Worm (Caenorhabditis elegans) whole organism, late embryonic: ENCODE results near the gene rmd-1.

Experiments
- C08G9.2 ChIP-seq: sonication (generic microtip); optimal IDR thresholded peaks from 2 replicates; lab custom pipeline; 2016; ENCODE audit warnings: mild to moderate bottlenecking, missing genetic modification characterization, moderate library complexity, missing compliant biosample characterization
- F13H6.1 ChIP-seq: sonication (generic microtip); optimal IDR thresholded peaks from 2 replicates; lab custom pipeline; 2016; ENCODE audit warnings: missing genetic modification characterization, missing compliant biosample characterization
- T23F11.4 ChIP-seq: fragments of 200-800 bp; sonication (Bioruptor generic); optimal IDR thresholded peaks from 2 replicates; lab custom pipeline; 2018; ENCODE audit warnings: mild to moderate bottlenecking, missing genetic modification characterization, missing compliant biosample characterization
- Y22D7AL.16 ChIP-seq: sonication (generic microtip); optimal IDR thresholded peaks from 2 replicates; lab custom pipeline; 2016; ENCODE audit warnings: missing genetic modification characterization, missing compliant biosample characterization
- ama-1 ChIP-seq: fragments of 150-350 bp; optimal IDR thresholded peaks from 2 replicates; lab custom pipeline; 2014
- ceh-14 ChIP-seq: sonication (generic microtip); optimal IDR thresholded peaks from 2 replicates; lab custom pipeline; 2016; ENCODE audit warnings: missing genotype, missing genetic modification characterization, missing compliant biosample characterization
- ceh-19 ChIP-seq: fragments of 200-800 bp; sonication (Bioruptor generic); optimal IDR thresholded peaks from 2 replicates; lab custom pipeline; 2018; ENCODE audit warnings: mild to moderate bottlenecking, missing genetic modification characterization, missing compliant biosample characterization
- ceh-22 ChIP-seq: sonication (generic microtip); optimal IDR thresholded peaks from 2 replicates; lab custom pipeline; 2017; ENCODE audit warnings: missing biosample characterization, missing genetic modification characterization
- ceh-24 ChIP-seq: sonication (generic microtip); optimal IDR thresholded peaks from 2 replicates; lab custom pipeline; 2016; ENCODE audit warnings: mild to moderate bottlenecking, missing genetic modification characterization, missing compliant biosample characterization
- ceh-31 ChIP-seq: sonication (generic microtip); optimal IDR thresholded peaks from 2 replicates; lab custom pipeline; 2016; ENCODE audit warnings: missing genetic modification characterization, missing compliant biosample characterization
- ceh-48 ChIP-seq: sonication (generic microtip); optimal IDR thresholded peaks from 2 replicates; lab custom pipeline; 2016; ENCODE audit warnings: missing genetic modification characterization, inconsistent platforms, missing compliant biosample characterization
- ceh-6 ChIP-seq: fragments of 200-800 bp; sonication (Bioruptor generic); optimal IDR thresholded peaks from 2 replicates; lab custom pipeline; 2018; ENCODE audit warnings: mild to moderate bottlenecking, missing genetic modification characterization, missing compliant biosample characterization
- che-1 ChIP-seq: sonication (generic microtip); optimal IDR thresholded peaks from 2 replicates; lab custom pipeline; 2016; ENCODE audit warnings: mild to moderate bottlenecking, missing genetic modification characterization, missing compliant biosample characterization
- dmd-4 ChIP-seq: sonication (generic microtip); optimal IDR thresholded peaks from 2 replicates; lab custom pipeline; 2016; ENCODE audit warnings: borderline replicate concordance, missing genetic modification characterization, missing compliant biosample characterization
- elt-2 ChIP-seq: sonication (generic microtip); optimal IDR thresholded peaks from 2 replicates; lab custom pipeline; 2016; ENCODE audit warnings: missing genetic modification reagents, missing genetic modification characterization, missing compliant biosample characterization
- ets-4 ChIP-seq: sonication (generic microtip); optimal IDR thresholded peaks from 2 replicates; lab custom pipeline; 2016; ENCODE audit warnings: missing genetic modification characterization, missing compliant biosample characterization
- eyg-1 ChIP-seq: sonication (generic microtip); optimal IDR thresholded peaks from 2 replicates; lab custom pipeline; 2016; ENCODE audit warnings: missing genotype, missing genetic modification characterization, missing compliant biosample characterization
- fax-1 ChIP-seq: sonication (generic microtip); optimal IDR thresholded peaks from 2 replicates; lab custom pipeline; 2016; ENCODE audit warnings: missing genotype, missing genetic modification characterization, missing compliant biosample characterization
- hlh-13 ChIP-seq: fragments of 200-800 bp; sonication (Bioruptor generic); optimal IDR thresholded peaks from 2 replicates; lab custom pipeline; 2018; ENCODE audit warnings: mild to moderate bottlenecking, missing genetic modification characterization, missing compliant biosample characterization
- hlh-30 ChIP-seq: sonication (generic microtip); optimal IDR thresholded peaks from 2 replicates; lab custom pipeline; 2017; ENCODE audit warnings: antibody characterized with exemption, missing genetic modification characterization, missing compliant biosample characterization; ENCODE audit not compliant: insufficient read depth
- hlh-6 ChIP-seq: sonication (generic microtip); optimal IDR thresholded peaks from 2 replicates; lab custom pipeline; 2016; ENCODE audit warnings: missing genotype, missing genetic modification characterization, missing compliant biosample characterization
- hlh-8 ChIP-seq: sonication (generic microtip); optimal IDR thresholded peaks from 2 replicates; lab custom pipeline; 2016; ENCODE audit warnings: missing genotype, missing genetic modification characterization, missing compliant biosample characterization
- mec-3 ChIP-seq: sonication (generic microtip); optimal IDR thresholded peaks from 2 replicates; lab custom pipeline; 2016; ENCODE audit warnings: borderline replicate concordance, missing genetic modification characterization, missing compliant biosample characterization
- nfya-1 ChIP-seq: sonication (generic microtip); optimal IDR thresholded peaks from 2 replicates; lab custom pipeline; 2017; ENCODE audit warnings: missing genetic modification characterization, mild to moderate bottlenecking, missing compliant biosample characterization, antibody characterized with exemption, moderate library complexity
- nhr-11 ChIP-seq: fragments of 150-350 bp; optimal IDR thresholded peaks from 2 replicates; lab custom pipeline; 2014; ENCODE audit warnings: missing biosample characterization, missing genetic modification characterization
- odd-2 ChIP-seq: sonication (generic microtip); optimal IDR thresholded peaks from 2 replicates; lab custom pipeline; 2017; ENCODE audit warnings: antibody characterized with exemption, mild to moderate bottlenecking, missing genetic modification characterization, missing compliant biosample characterization
- pag-3 ChIP-seq: sonication (generic microtip); optimal IDR thresholded peaks from 2 replicates; lab custom pipeline; 2016; ENCODE audit warnings: missing compliant biosample characterization, missing genetic modification characterization, borderline replicate concordance
- pat-9 ChIP-seq: fragments of 200-800 bp; sonication (Bioruptor generic); optimal IDR thresholded peaks from 2 replicates; lab custom pipeline; 2018; ENCODE audit warnings: mild to moderate bottlenecking, missing genetic modification characterization, moderate library complexity, missing compliant biosample characterization
- pax-1 ChIP-seq: fragments of 150-350 bp; optimal IDR thresholded peaks from 2 replicates; lab custom pipeline; 2014; ENCODE audit warnings: missing biosample characterization, missing genetic modification characterization
- pha-2 ChIP-seq: sonication (generic microtip); optimal IDR thresholded peaks from 2 replicates; lab custom pipeline; 2017; ENCODE audit warnings: mild to moderate bottlenecking, missing genetic modification characterization, missing compliant biosample characterization
- pha-4 ChIP-seq: fragments of 150-350 bp; optimal IDR thresholded peaks from 2 replicates; lab custom pipeline; 2018; ENCODE audit warnings: missing biosample characterization, missing genetic modification reagents, missing genetic modification characterization
- pros-1 ChIP-seq: fragments of 150-350 bp; optimal IDR thresholded peaks from 2 replicates; lab custom pipeline; 2014; ENCODE audit warnings: missing biosample characterization, missing genetic modification reagents, missing genetic modification characterization
- ref-2 ChIP-seq: sonication (generic microtip); optimal IDR thresholded peaks from 2 replicates; lab custom pipeline; 2016; ENCODE audit warnings: missing genetic modification characterization, missing compliant biosample characterization
- rnt-1 ChIP-seq: sonication (generic microtip); optimal IDR thresholded peaks from 2 replicates; lab custom pipeline; 2016; ENCODE audit warnings: missing genetic modification characterization, missing compliant biosample characterization
- sdc-2 ChIP-seq: sonication (generic microtip); optimal IDR thresholded peaks from 2 replicates; lab custom pipeline; 2016; ENCODE audit warnings: missing genotype, missing genetic modification characterization, missing compliant biosample characterization
- sox-2 ChIP-seq: fragments of 200-800 bp; sonication (Bioruptor generic); IDR thresholded peaks from 2 replicates; pipeline ENCODE4 v1.3.6; 2022; ENCODE audit warnings: missing genetic modification reagents, missing genetic modification characterization, missing compliant biosample characterization
- tbx-2 ChIP-seq: sonication (generic microtip); optimal IDR thresholded peaks from 2 replicates; lab custom pipeline; 2016; ENCODE audit warnings: missing genetic modification characterization, missing compliant biosample characterization
- ttx-3 ChIP-seq: sonication (generic microtip); optimal IDR thresholded peaks from 2 replicates; lab custom pipeline; 2016; ENCODE audit warnings: missing genetic modification reagents, missing genetic modification characterization, missing compliant biosample characterization
- unc-3 ChIP-seq, 2 experiments: fragments of 200-800 bp in 1 of 2; sonication (Bioruptor generic) in 1 of 2; sonication (generic microtip) in 1 of 2; conservative IDR thresholded peaks in 1 of 2; optimal IDR thresholded peaks in 1 of 2; 2 replicates each; pipeline versions ENCODE4 v1.3.6 to Lab custom; 2016 to 2022; ENCODE audit warnings: missing compliant biosample characterization in 2 of 2, missing genetic modification characterization in 2 of 2, missing genetic modification reagents in 1 of 2
- unc-55 ChIP-seq: sonication (generic microtip); optimal IDR thresholded peaks from 2 replicates; lab custom pipeline; 2017; ENCODE audit warnings: missing biosample characterization, missing genetic modification reagents, missing genetic modification characterization
- unc-86 ChIP-seq: sonication (generic microtip); optimal IDR thresholded peaks from 2 replicates; lab custom pipeline; 2016; ENCODE audit warnings: missing genetic modification characterization, missing compliant biosample characterization
- zip-5 ChIP-seq: sonication (generic microtip); optimal IDR thresholded peaks from 2 replicates; lab custom pipeline; 2016; ENCODE audit warnings: missing genetic modification characterization, missing compliant biosample characterization
- ztf-16 ChIP-seq: sonication (generic microtip); optimal IDR thresholded peaks from 2 replicates; lab custom pipeline; 2017; ENCODE audit warnings: missing genetic modification characterization, missing compliant biosample characterization

Gene rmd-1

ce11 chrIII:9765465-9765900 is 6.6 kb downstream of the rmd-1 start (continued):
- TF ChIP-seq hlh-6 (tag; lab: Kevin White, UChicago) (no peak), elt-2 (tag; lab: Kevin White, UChicago) (peak; percentile 78), unc-86 (peak; percentile 52), nhr-11 (no peak), pros-1 (tag; lab: Kevin White, UChicago) (peak; percentile 92), ceh-6 (peak; percentile 79), sdc-2 (tag; lab: Kevin White, UChicago) (peak; percentile 45), ceh-22 (tag; lab: Kevin White, UChicago) (no peak), nfya-1 (tag; lab: Kevin White, UChicago) (peak; percentile 99), pat-9 (tag; lab: Kevin White, UChicago) (peak; percentile 77), hlh-8 (tag; lab: Kevin White, UChicago) (peak; percentile 50), sox-2 (GFP tag; lab: Robert Waterston, UW) (peak; percentile 61), tbx-2 (peak; percentile 92), T23F11.4 (peak; percentile 74), zip-5 (tag; lab: Kevin White, UChicago) (peak; percentile 9), C08G9.2 (tag; lab: Kevin White, UChicago) (peak; percentile 57), ceh-31 (peak; percentile 88), unc-55 (GFP tag; lab: Kevin White, UChicago) (peak; percentile 70), dmd-4 (tag; lab: Kevin White, UChicago) (peak; percentile 79), pag-3 (tag; lab: Kevin White, UChicago) (no peak), unc-3 (GFP tag; conservative IDR thresholded peaks at IDR 0.05; lab: Robert Waterston, UW) (peak; percentile 68), unc-3 (tag; optimal IDR thresholded peaks at IDR 0.05; lab: Kevin White, UChicago) (peak; percentile 39), rnt-1 (tag; lab: Kevin White, UChicago) (peak; percentile 94)
- TF ChIP-seq, all 69 proteins: peak for 52

- TF ChIP-seq odd-2 (tag; lab: Kevin White, UChicago) (no peak), ceh-31 (peak; percentile 41), nfya-1 (tag; lab: Kevin White, UChicago) (peak; percentile 57), hlh-30 (tag; lab: Kevin White, UChicago) (no peak), tbx-2 (no peak), unc-55 (GFP tag; lab: Kevin White, UChicago) (peak; percentile 32), pax-1 (tag; lab: Kevin White, UChicago) (peak; percentile 13), ceh-48 (tag; lab: Kevin White, UChicago) (peak; percentile 86), fax-1 (tag; lab: Kevin White, UChicago) (no peak)
Measured at ce11 chrIII:9766175-9766574, 7.3 kb downstream of the rmd-1 start, which contains the start of gene cbp-1. TSS of gene cbp-1 (plus strand) at chrIII:9766509.

ce11 chrIII:9767095-9767494 is 8.2 kb downstream of the rmd-1 start:
- peak; percentile 43 for TF ChIP-seq ref-2 (tag; lab: Kevin White, UChicago)
- TF ChIP-seq mec-3 (tag; lab: Kevin White, UChicago), result peak; percentile 37
- TF ChIP-seq ztf-16 (tag; lab: Kevin White, UChicago), result no peak
- TF ChIP-seq hlh-13, result no peak

ce11 chrIII:9768023-9768422 is 9.1 kb downstream of the rmd-1 start:
- TF ChIP-seq ama-1 (lab: Kevin White, UChicago), result no peak

- no peak for TF ChIP-seq ets-4 (tag; lab: Kevin White, UChicago)
- TF ChIP-seq elt-2 (tag; lab: Kevin White, UChicago), result no peak
- TF ChIP-seq rnt-1 (tag; lab: Kevin White, UChicago), result no peak
- no peak for TF ChIP-seq Y22D7AL.16
- TF ChIP-seq ceh-24 (tag; lab: Kevin White, UChicago), result no peak
- TF ChIP-seq ttx-3 (tag; lab: Kevin White, UChicago), result no peak
- TF ChIP-seq ceh-14 (tag; lab: Kevin White, UChicago), result no peak
- TF ChIP-seq che-1, result no peak
- no peak for TF ChIP-seq nhr-11
- no peak for TF ChIP-seq F13H6.1 (tag; lab: Kevin White, UChicago)
- no peak for TF ChIP-seq ceh-19
- TF ChIP-seq pat-9 (tag; lab: Kevin White, UChicago), result no peak
- TF ChIP-seq unc-3 (GFP tag; conservative IDR thresholded peaks at IDR 0.05; lab: Robert Waterston, UW), result no peak
- no peak for TF ChIP-seq unc-3 (tag; optimal IDR thresholded peaks at IDR 0.05; lab: Kevin White, UChicago)
- TF ChIP-seq hlh-8 (tag; lab: Kevin White, UChicago), result no peak
- no peak for TF ChIP-seq pha-2
- no peak for TF ChIP-seq pha-4 (tag; lab: Kevin White, UChicago)
- no peak for TF ChIP-seq eyg-1 (tag; lab: Kevin White, UChicago)
- TF ChIP-seq odd-2 (tag; lab: Kevin White, UChicago), result no peak
Measured at ce11 chrIII:9770590-9770989, 11.7 kb downstream of the rmd-1 start.
